Worm (Caenorhabditis elegans) whole organism, late embryonic: ENCODE measurements around the gene Y52D5A.2.
"Not testable (repeated sequence)": the region's sequence is repeated elsewhere in the genome, so short reads cannot be mapped to it uniquely, and the experiment has no call there.

Experiments used
- C08G9.2 ChIP-seq: sonication (generic microtip); optimal IDR thresholded peaks from 2 replicates; lab custom pipeline; 2016; ENCODE audit warnings: mild to moderate bottlenecking, missing genetic modification characterization, moderate library complexity, missing compliant biosample characterization
- K02D7.2 ChIP-seq: sonication (generic microtip); optimal IDR thresholded peaks from 2 replicates; lab custom pipeline; 2017; ENCODE audit warnings: mild to moderate bottlenecking, missing genetic modification characterization, missing compliant biosample characterization
- T23F11.4 ChIP-seq: fragments of 200-800 bp; sonication (Bioruptor generic); optimal IDR thresholded peaks from 2 replicates; lab custom pipeline; 2018; ENCODE audit warnings: mild to moderate bottlenecking, missing genetic modification characterization, missing compliant biosample characterization
- Y22D7AL.16 ChIP-seq: sonication (generic microtip); optimal IDR thresholded peaks from 2 replicates; lab custom pipeline; 2016; ENCODE audit warnings: missing genetic modification characterization, missing compliant biosample characterization
- ahr-1 ChIP-seq: sonication (generic microtip); optimal IDR thresholded peaks from 2 replicates; lab custom pipeline; 2016; ENCODE audit warnings: missing genetic modification characterization, missing compliant biosample characterization
- ceh-14 ChIP-seq: sonication (generic microtip); optimal IDR thresholded peaks from 2 replicates; lab custom pipeline; 2016; ENCODE audit warnings: missing genotype, missing genetic modification characterization, missing compliant biosample characterization
- ceh-24 ChIP-seq: sonication (generic microtip); optimal IDR thresholded peaks from 2 replicates; lab custom pipeline; 2016; ENCODE audit warnings: mild to moderate bottlenecking, missing genetic modification characterization, missing compliant biosample characterization
- ceh-31 ChIP-seq: sonication (generic microtip); optimal IDR thresholded peaks from 2 replicates; lab custom pipeline; 2016; ENCODE audit warnings: missing genetic modification characterization, missing compliant biosample characterization
- ceh-45 ChIP-seq: fragments of 200-800 bp; sonication (Bioruptor generic); IDR thresholded peaks from 2 replicates; pipeline ENCODE4 v1.3.6; 2022; ENCODE audit warnings: missing genetic modification reagents, missing genetic modification characterization, missing compliant biosample characterization
- ceh-48 ChIP-seq: sonication (generic microtip); optimal IDR thresholded peaks from 2 replicates; lab custom pipeline; 2016; ENCODE audit warnings: missing genetic modification characterization, inconsistent platforms, missing compliant biosample characterization
- che-1 ChIP-seq: sonication (generic microtip); optimal IDR thresholded peaks from 2 replicates; lab custom pipeline; 2016; ENCODE audit warnings: mild to moderate bottlenecking, missing genetic modification characterization, missing compliant biosample characterization
- dmd-4 ChIP-seq: sonication (generic microtip); optimal IDR thresholded peaks from 2 replicates; lab custom pipeline; 2016; ENCODE audit warnings: borderline replicate concordance, missing genetic modification characterization, missing compliant biosample characterization
- dve-1 ChIP-seq: sonication (generic microtip); optimal IDR thresholded peaks from 2 replicates; lab custom pipeline; 2017; ENCODE audit warnings: antibody characterized with exemption, mild to moderate bottlenecking, missing genetic modification characterization, missing compliant biosample characterization
- elt-2 ChIP-seq: sonication (generic microtip); optimal IDR thresholded peaks from 2 replicates; lab custom pipeline; 2016; ENCODE audit warnings: missing genetic modification reagents, missing genetic modification characterization, missing compliant biosample characterization
- eyg-1 ChIP-seq: sonication (generic microtip); optimal IDR thresholded peaks from 2 replicates; lab custom pipeline; 2016; ENCODE audit warnings: missing genotype, missing genetic modification characterization, missing compliant biosample characterization
- fkh-6 ChIP-seq: sonication (generic microtip); optimal IDR thresholded peaks from 2 replicates; lab custom pipeline; 2016; ENCODE audit warnings: missing genetic modification characterization, missing compliant biosample characterization
- hlh-30 ChIP-seq: sonication (generic microtip); optimal IDR thresholded peaks from 2 replicates; lab custom pipeline; 2017; ENCODE audit warnings: antibody characterized with exemption, missing genetic modification characterization, missing compliant biosample characterization; ENCODE audit not compliant: insufficient read depth
- hlh-6 ChIP-seq: sonication (generic microtip); optimal IDR thresholded peaks from 2 replicates; lab custom pipeline; 2016; ENCODE audit warnings: missing genotype, missing genetic modification characterization, missing compliant biosample characterization
- hlh-8 ChIP-seq: sonication (generic microtip); optimal IDR thresholded peaks from 2 replicates; lab custom pipeline; 2016; ENCODE audit warnings: missing genotype, missing genetic modification characterization, missing compliant biosample characterization
- lim-6 ChIP-seq: sonication (generic microtip); optimal IDR thresholded peaks from 2 replicates; lab custom pipeline; 2016; ENCODE audit warnings: missing genetic modification characterization, missing compliant biosample characterization
- lin-11 ChIP-seq: fragments of 200-800 bp; sonication (Bioruptor generic); optimal IDR thresholded peaks from 2 replicates; lab custom pipeline; 2018; ENCODE audit warnings: mild to moderate bottlenecking, missing genetic modification characterization, missing compliant biosample characterization
- nfya-1 ChIP-seq: sonication (generic microtip); optimal IDR thresholded peaks from 2 replicates; lab custom pipeline; 2017; ENCODE audit warnings: missing genetic modification characterization, mild to moderate bottlenecking, missing compliant biosample characterization, antibody characterized with exemption, moderate library complexity
- nhr-11 ChIP-seq: fragments of 150-350 bp; optimal IDR thresholded peaks from 2 replicates; lab custom pipeline; 2014; ENCODE audit warnings: missing biosample characterization, missing genetic modification characterization
- nhr-232 ChIP-seq: sonication (generic microtip); optimal IDR thresholded peaks from 2 replicates; lab custom pipeline; 2016; ENCODE audit warnings: missing genetic modification characterization, missing compliant biosample characterization
- npax-4 ChIP-seq: sonication (generic microtip); optimal IDR thresholded peaks from 2 replicates; lab custom pipeline; 2016; ENCODE audit warnings: missing genetic modification characterization, missing compliant biosample characterization
- pat-9 ChIP-seq: fragments of 200-800 bp; sonication (Bioruptor generic); optimal IDR thresholded peaks from 2 replicates; lab custom pipeline; 2018; ENCODE audit warnings: mild to moderate bottlenecking, missing genetic modification characterization, moderate library complexity, missing compliant biosample characterization
- pax-1 ChIP-seq: fragments of 150-350 bp; optimal IDR thresholded peaks from 2 replicates; lab custom pipeline; 2014; ENCODE audit warnings: missing biosample characterization, missing genetic modification characterization
- pha-4 ChIP-seq: fragments of 150-350 bp; optimal IDR thresholded peaks from 2 replicates; lab custom pipeline; 2018; ENCODE audit warnings: missing biosample characterization, missing genetic modification reagents, missing genetic modification characterization
- pqm-1 ChIP-seq: sonication (generic microtip); optimal IDR thresholded peaks from 2 replicates; lab custom pipeline; 2016; ENCODE audit warnings: missing genetic modification characterization, missing compliant biosample characterization
- pros-1 ChIP-seq: fragments of 150-350 bp; optimal IDR thresholded peaks from 2 replicates; lab custom pipeline; 2014; ENCODE audit warnings: missing biosample characterization, missing genetic modification reagents, missing genetic modification characterization
- rnt-1 ChIP-seq: sonication (generic microtip); optimal IDR thresholded peaks from 2 replicates; lab custom pipeline; 2016; ENCODE audit warnings: missing genetic modification characterization, missing compliant biosample characterization
- sdc-2 ChIP-seq: sonication (generic microtip); optimal IDR thresholded peaks from 2 replicates; lab custom pipeline; 2016; ENCODE audit warnings: missing genotype, missing genetic modification characterization, missing compliant biosample characterization
- syd-9 ChIP-seq: sonication (generic microtip); optimal IDR thresholded peaks from 2 replicates; lab custom pipeline; 2016; ENCODE audit warnings: mild to moderate bottlenecking, missing genetic modification characterization, moderate library complexity, missing compliant biosample characterization
- tbx-2 ChIP-seq: sonication (generic microtip); optimal IDR thresholded peaks from 2 replicates; lab custom pipeline; 2016; ENCODE audit warnings: missing genetic modification characterization, missing compliant biosample characterization
- tbx-7 ChIP-seq: sonication (generic microtip); optimal IDR thresholded peaks from 2 replicates; lab custom pipeline; 2016; ENCODE audit warnings: missing genotype, missing genetic modification characterization, missing compliant biosample characterization
- unc-42 ChIP-seq: sonication (generic microtip); optimal IDR thresholded peaks from 2 replicates; lab custom pipeline; 2016; ENCODE audit warnings: missing genotype, missing genetic modification characterization, missing compliant biosample characterization
- unc-55 ChIP-seq: sonication (generic microtip); optimal IDR thresholded peaks from 2 replicates; lab custom pipeline; 2017; ENCODE audit warnings: missing biosample characterization, missing genetic modification reagents, missing genetic modification characterization
- unc-86 ChIP-seq: sonication (generic microtip); optimal IDR thresholded peaks from 2 replicates; lab custom pipeline; 2016; ENCODE audit warnings: missing genetic modification characterization, missing compliant biosample characterization

Gene Y52D5A.2

DNA sequence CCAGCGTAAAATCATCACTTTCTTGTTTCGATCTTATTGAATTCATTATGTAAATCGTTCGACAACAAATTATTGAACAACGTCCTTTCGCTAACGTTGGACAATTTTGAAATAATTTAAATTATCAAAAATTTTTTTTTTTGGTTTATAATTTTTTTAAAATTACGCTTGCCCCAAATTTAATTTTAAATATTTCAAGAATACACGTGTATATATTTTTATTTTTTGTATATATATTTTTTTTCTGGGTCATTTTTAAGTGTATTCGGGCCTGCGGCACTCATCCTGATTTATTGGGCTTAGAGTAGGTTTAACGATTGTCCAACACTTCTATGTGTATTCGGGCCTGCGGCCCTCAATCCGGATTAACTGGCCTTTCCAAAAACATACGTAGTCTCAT lies at the start of gene Y52D5A.2:
Gene Y52D5A.2 (minus strand): TSS at position 101 of the 400 bp plus-strand sequence.
- TF ChIP-seq tbx-2 (tag; lab: Kevin White, UChicago); unc-86; pha-4 (tag; lab: Kevin White, UChicago): not testable (repeated sequence)

DNA sequence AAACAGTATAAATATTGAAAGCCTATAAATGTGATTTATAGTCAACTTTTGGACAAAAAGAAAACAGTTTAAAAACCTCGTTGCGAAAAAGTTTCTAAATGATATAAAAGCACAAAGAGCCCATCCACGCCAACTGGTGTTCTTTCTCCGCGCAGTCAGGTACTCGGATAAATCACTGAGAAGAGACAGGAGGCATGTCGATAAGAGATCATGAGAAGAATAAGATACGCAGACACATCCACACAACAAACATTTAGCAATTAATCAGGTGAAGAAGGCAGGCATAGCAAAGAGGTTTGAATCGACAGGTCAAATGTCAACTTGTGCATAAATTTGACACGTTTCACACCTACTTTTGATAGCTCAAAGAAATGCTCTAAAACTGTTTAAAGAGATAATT lies 43.5 kb upstream of the Y52D5A.2 start:
- TF ChIP-seq ceh-14 (no peak), pat-9 (no peak), sdc-2 (tag; lab: Kevin White, UChicago) (no peak), unc-42 (no peak), dmd-4 (tag; lab: Kevin White, UChicago) (no peak), npax-4 (tag; lab: Kevin White, UChicago) (no peak), C08G9.2 (tag; lab: Kevin White, UChicago) (no peak), Y22D7AL.16 (tag; lab: Kevin White, UChicago) (no peak), lin-11 (tag; lab: Kevin White, UChicago) (no peak), unc-55 (GFP tag; lab: Kevin White, UChicago) (peak; percentile 68), pha-4 (tag; lab: Kevin White, UChicago) (no peak), pqm-1 (tag; lab: Kevin White, UChicago) (no peak), tbx-2 (tag; lab: Kevin White, UChicago) (peak; percentile 18), rnt-1 (tag; lab: Kevin White, UChicago) (peak; percentile 25)

DNA sequence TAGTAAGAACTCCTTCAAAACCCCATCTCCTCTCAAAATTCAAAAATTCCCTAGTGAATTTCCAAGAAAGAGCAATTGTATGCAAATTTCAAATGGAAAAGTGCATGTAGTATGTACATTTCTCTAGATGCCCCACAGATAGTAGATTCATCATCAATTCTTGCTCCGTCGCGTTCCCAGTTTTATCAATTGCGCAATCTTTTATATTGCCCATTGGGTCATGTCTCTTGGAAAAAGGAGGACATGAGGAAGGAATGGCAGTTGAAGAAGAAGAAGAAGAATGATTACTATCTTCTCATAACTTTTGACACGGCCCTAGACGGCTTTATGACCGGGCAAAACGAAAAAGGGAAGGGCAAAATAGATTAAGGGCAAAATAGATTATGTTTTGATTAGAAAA lies 42.3 kb upstream of the Y52D5A.2 start:
- TF ChIP-seq elt-2 (peak; percentile 55), unc-55 (GFP tag; lab: Kevin White, UChicago) (peak; percentile 25), pat-9 (no peak)

DNA sequence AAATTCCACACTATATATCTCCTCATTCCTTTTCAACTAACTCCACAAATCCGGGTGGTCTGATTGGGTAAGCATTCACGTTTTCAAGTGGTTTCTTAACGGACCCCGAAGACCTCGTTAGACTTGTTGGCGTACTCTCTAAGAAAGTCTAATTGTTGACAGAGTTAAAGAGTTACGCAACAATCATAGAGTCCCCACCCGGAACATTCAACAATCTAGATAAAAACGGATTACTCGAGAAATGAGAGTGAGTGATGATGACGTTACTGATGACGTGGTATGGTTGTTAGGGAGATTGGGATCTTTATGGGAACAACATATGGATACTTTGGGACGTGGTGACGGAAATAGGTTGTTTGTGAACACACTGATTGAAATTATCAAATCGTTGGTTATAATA lies 38.3 kb upstream of the Y52D5A.2 start:
- TF ChIP-seq nfya-1 (tag; lab: Kevin White, UChicago) (peak; percentile 1), unc-42 (peak; percentile 33), T23F11.4 (GFP tag; lab: Kevin White, UChicago) (no peak)
- TF ChIP-seq, all 69 proteins: peak for 2

DNA sequence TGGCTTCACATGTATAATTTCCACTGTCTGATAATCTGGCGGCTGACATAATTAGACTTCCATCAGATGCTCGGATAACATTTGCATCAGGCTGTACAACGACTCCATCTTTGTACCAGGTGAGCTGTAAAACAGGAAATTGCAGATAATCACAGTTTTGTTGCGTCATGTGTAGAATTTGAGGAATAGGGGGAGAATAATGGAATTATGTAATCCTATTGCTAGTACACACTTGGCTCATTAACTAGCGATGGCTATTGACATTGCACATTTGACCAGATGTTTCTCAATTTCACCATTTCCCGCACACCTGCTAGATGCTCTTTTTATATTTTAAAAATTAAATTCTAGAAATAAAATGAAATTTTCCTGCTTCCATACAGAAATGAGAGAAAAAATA lies 37.1 kb upstream of the Y52D5A.2 start:
- TF ChIP-seq unc-42 (peak; percentile 58), fkh-6 (tag; lab: Kevin White, UChicago) (no peak), hlh-30 (tag; lab: Kevin White, UChicago) (no peak)
- TF ChIP-seq, all 69 proteins: peak for 1

DNA sequence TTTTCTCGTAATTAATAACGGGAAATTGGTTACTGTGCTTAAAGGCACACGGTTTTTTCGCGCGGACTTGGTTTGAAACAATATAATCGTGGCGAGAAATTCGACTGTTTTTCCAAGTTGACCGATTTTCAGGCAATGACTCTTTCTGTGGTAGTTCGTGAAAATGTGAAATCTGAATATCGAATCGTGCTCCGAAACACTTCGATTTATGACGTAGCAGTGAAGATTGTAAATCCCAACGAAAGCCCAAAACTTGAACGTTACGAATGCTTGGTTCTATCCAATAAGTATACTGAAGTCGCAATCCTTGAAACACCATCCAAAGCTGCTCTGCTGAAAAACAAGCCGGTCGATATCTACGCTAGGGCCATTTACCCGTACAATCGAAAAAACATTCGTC lies 29.8 kb upstream of the Y52D5A.2 start:
- no peak for TF ChIP-seq nhr-232 (tag; lab: Kevin White, UChicago)
- TF ChIP-seq hlh-6, result no peak
- no peak for TF ChIP-seq pros-1 (tag; lab: Kevin White, UChicago)
- no peak for TF ChIP-seq ceh-45 (GFP tag; lab: Robert Waterston, UW)
- no peak for TF ChIP-seq pax-1 (tag; lab: Kevin White, UChicago)
- no peak for TF ChIP-seq pha-4 (tag; lab: Kevin White, UChicago)
- TF ChIP-seq lim-6 (tag; lab: Kevin White, UChicago), result no peak
- TF ChIP-seq unc-55 (GFP tag; lab: Kevin White, UChicago), result no peak
- no peak for TF ChIP-seq unc-86
- no peak for TF ChIP-seq rnt-1 (tag; lab: Kevin White, UChicago)
- no peak for TF ChIP-seq tbx-7
- no peak for TF ChIP-seq ahr-1 (tag; lab: Kevin White, UChicago)
- no peak for TF ChIP-seq syd-9
- TF ChIP-seq ceh-24 (tag; lab: Kevin White, UChicago), result no peak
- TF ChIP-seq, all 69 proteins: peak for 0

DNA sequence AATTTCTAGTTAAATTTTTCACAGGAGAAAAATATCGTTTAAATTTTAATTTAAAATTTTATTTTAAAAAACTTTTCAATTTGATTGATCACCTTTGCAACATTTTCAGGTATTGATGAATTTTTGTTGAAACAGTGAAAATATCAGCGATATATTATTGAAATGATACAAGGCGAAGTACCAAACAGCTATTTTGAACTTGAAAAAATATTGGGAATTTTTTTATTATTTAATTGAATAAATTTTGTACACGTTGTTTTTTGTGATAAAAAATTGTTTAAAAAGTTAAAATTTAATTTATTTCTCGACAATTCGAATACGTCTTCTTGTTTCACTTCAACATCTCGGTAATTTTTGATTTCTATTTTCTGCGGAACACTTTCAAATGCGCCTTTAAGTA lies 29.4 kb upstream of the Y52D5A.2 start, which contains the start of gene B0273.1:
Gene B0273.1 (plus strand): TSS at position 301 of the 400 bp plus-strand sequence.
- TF ChIP-seq che-1 (tag; lab: Kevin White, UChicago) (no peak), dve-1 (tag; lab: Kevin White, UChicago) (no peak), ceh-31 (tag; lab: Kevin White, UChicago) (no peak), tbx-7 (no peak), dmd-4 (tag; lab: Kevin White, UChicago) (no peak), ceh-48 (no peak), K02D7.2 (no peak), hlh-8 (tag; lab: Kevin White, UChicago) (no peak), eyg-1 (no peak), nhr-11 (no peak)
- TF ChIP-seq, all 69 proteins: peak for 0
